Worm (Caenorhabditis elegans) whole organism, young adult: ENCODE results near the gene srxa-1.

Experiments used
- B0035.1 ChIP-seq: sonication (generic microtip); optimal IDR thresholded peaks from 2 replicates; lab custom pipeline; 2016; ENCODE audit warnings: missing genetic modification characterization, mild to moderate bottlenecking, missing compliant biosample characterization, missing genotype, missing genetic modification reagents
- B0336.3 ChIP-seq: fragments of 200-800 bp; sonication (Bioruptor generic); IDR thresholded peaks from 2 replicates; pipeline ENCODE4 v1.3.6; 2022; ENCODE audit warnings: missing genetic modification characterization, missing compliant biosample characterization
- C17E4.6 ChIP-seq: fragments of 200-800 bp; sonication (Bioruptor generic); IDR thresholded peaks from 2 replicates; pipeline ENCODE4 v1.3.6; 2022; ENCODE audit warnings: missing genetic modification reagents, missing genetic modification characterization, missing compliant biosample characterization
- F10E7.11 ChIP-seq: sonication (generic microtip); optimal IDR thresholded peaks from 2 replicates; lab custom pipeline; 2017; ENCODE audit warnings: mild to moderate bottlenecking, missing genetic modification characterization, moderate library complexity, missing compliant biosample characterization
- F33H1.4 ChIP-seq: fragments of 200-800 bp; sonication (Bioruptor generic); IDR thresholded peaks from 2 replicates; pipeline ENCODE4 v1.3.6; 2022; ENCODE audit warnings: missing genetic modification reagents, missing genetic modification characterization, missing compliant biosample characterization
- F37B4.10 ChIP-seq: fragments of 200-800 bp; sonication (Bioruptor generic); IDR thresholded peaks from 2 replicates; pipeline ENCODE4 v1.3.6; 2022; ENCODE audit warnings: missing genetic modification characterization, missing compliant biosample characterization
- F49E8.2 ChIP-seq: sonication (generic microtip); optimal IDR thresholded peaks from 3 replicates; lab custom pipeline; 2017; ENCODE audit warnings: missing genetic modification characterization, mild to moderate bottlenecking, missing compliant biosample characterization, antibody characterized with exemption, moderate library complexity; ENCODE audit not compliant: insufficient read depth
- F57C9.4 ChIP-seq: sonication (generic microtip); optimal IDR thresholded peaks from 2 replicates; lab custom pipeline; 2017; ENCODE audit warnings: mild to moderate bottlenecking, missing genetic modification characterization, missing compliant biosample characterization
- T07F8.4 ChIP-seq: sonication (generic microtip); optimal IDR thresholded peaks from 2 replicates; lab custom pipeline; 2016; ENCODE audit warnings: mild to moderate bottlenecking, missing genetic modification characterization, moderate library complexity, missing compliant biosample characterization
- ama-1 ChIP-seq, 3 experiments: fragments of 150-350 bp in 1 of 3; sonication (generic microtip) in 2 of 3; optimal IDR thresholded peaks; 2 replicates each; lab custom pipeline; 2014 to 2018; ENCODE audit warnings: missing biosample characterization in 2 of 3, missing genetic modification characterization in 2 of 3, missing genetic modification reagents in 2 of 3
- aptf-2 ChIP-seq: fragments of 200-800 bp; sonication (Bioruptor generic); conservative IDR thresholded peaks from 2 replicates; pipeline ENCODE4 v1.3.6; 2022; ENCODE audit warnings: missing genetic modification reagents, missing genetic modification characterization, missing compliant biosample characterization
- atf-7 ChIP-seq: sonication (generic microtip); optimal IDR thresholded peaks from 2 replicates; lab custom pipeline; 2017; ENCODE audit warnings: mild to moderate bottlenecking, missing genetic modification characterization, missing compliant biosample characterization
- athp-1 ChIP-seq: sonication (generic microtip); optimal IDR thresholded peaks from 2 replicates; lab custom pipeline; 2017; ENCODE audit warnings: mild to moderate bottlenecking, missing genetic modification characterization, missing compliant biosample characterization
- attf-3 ChIP-seq: fragments of 200-800 bp; sonication (Bioruptor generic); conservative IDR thresholded peaks from 2 replicates; pipeline ENCODE4 v1.3.6; 2022; ENCODE audit warnings: missing genetic modification reagents, missing genetic modification characterization, missing compliant biosample characterization
- chd-7 ChIP-seq: sonication (generic microtip); optimal IDR thresholded peaks from 2 replicates; lab custom pipeline; 2016; ENCODE audit warnings: mild to moderate bottlenecking, missing genetic modification characterization, moderate library complexity, missing compliant biosample characterization
- dpff-1 ChIP-seq: sonication (generic microtip); optimal IDR thresholded peaks from 2 replicates; lab custom pipeline; 2017; ENCODE audit warnings: mild to moderate bottlenecking, missing genetic modification characterization, missing compliant biosample characterization
- dpl-1 ChIP-seq: fragments of 150-350 bp; optimal IDR thresholded peaks from 2 replicates; lab custom pipeline; 2014; ENCODE audit warnings: missing biosample characterization, missing genetic modification reagents, missing genetic modification characterization
- egl-44 ChIP-seq: fragments of 200-800 bp; sonication (Bioruptor generic); IDR thresholded peaks from 2 replicates; pipeline ENCODE4 v1.3.6; 2022; ENCODE audit warnings: missing genetic modification reagents, missing genetic modification characterization, missing compliant biosample characterization
- fkh-3 ChIP-seq: sonication (generic microtip); optimal IDR thresholded peaks from 2 replicates; lab custom pipeline; 2016; ENCODE audit warnings: mild to moderate bottlenecking, missing genetic modification characterization, missing compliant biosample characterization
- gei-17 ChIP-seq: fragments of 200-800 bp; sonication (Bioruptor generic); optimal IDR thresholded peaks from 2 replicates; lab custom pipeline; 2018; ENCODE audit warnings: mild to moderate bottlenecking, missing genetic modification characterization, missing compliant biosample characterization
- him-1 ChIP-seq: sonication (generic microtip); optimal IDR thresholded peaks from 2 replicates; lab custom pipeline; 2016; ENCODE audit warnings: missing genotype, missing genetic modification reagents, missing genetic modification characterization, missing compliant biosample characterization
- hmg-1.2 ChIP-seq: fragments of 200-800 bp; sonication (Bioruptor generic); IDR thresholded peaks from 2 replicates; pipeline ENCODE4 v1.3.6; 2022; ENCODE audit warnings: missing genetic modification reagents, missing genetic modification characterization, missing compliant biosample characterization
- lin-35 ChIP-seq, 3 experiments: fragments of 150-350 bp in 2 of 3; sonication (generic microtip) in 1 of 3; optimal IDR thresholded peaks; 2 replicates each; lab custom pipeline; 2014 to 2018; ENCODE audit warnings: missing biosample characterization in 3 of 3, missing genetic modification characterization in 3 of 3, missing genetic modification reagents in 3 of 3
- lin-40 ChIP-seq: sonication (generic microtip); optimal IDR thresholded peaks from 2 replicates; lab custom pipeline; 2016; ENCODE audit warnings: missing genetic modification characterization, mild to moderate bottlenecking, missing compliant biosample characterization, missing genotype, missing genetic modification reagents
- lsl-1 ChIP-seq: fragments of 200-800 bp; sonication (Bioruptor generic); optimal IDR thresholded peaks from 2 replicates; lab custom pipeline; 2018; ENCODE audit warnings: mild to moderate bottlenecking, missing genetic modification characterization, moderate library complexity, missing compliant biosample characterization
- madf-10 ChIP-seq: sonication (generic microtip); optimal IDR thresholded peaks from 2 replicates; lab custom pipeline; 2016; ENCODE audit warnings: mild to moderate bottlenecking, missing genetic modification characterization, missing compliant biosample characterization
- mcd-1 ChIP-seq: fragments of 200-800 bp; sonication (Bioruptor generic); IDR thresholded peaks from 2 replicates; pipeline ENCODE4 v1.3.6; 2022; ENCODE audit warnings: missing genetic modification reagents, missing genetic modification characterization, missing compliant biosample characterization
- nfya-1 ChIP-seq: sonication (generic microtip); optimal IDR thresholded peaks from 2 replicates; lab custom pipeline; 2017; ENCODE audit warnings: antibody characterized with exemption, missing compliant biosample characterization, missing genetic modification characterization, borderline replicate concordance; ENCODE audit not compliant: insufficient read depth
- nfya-2 ChIP-seq: fragments of 200-800 bp; sonication (Bioruptor generic); IDR thresholded peaks from 2 replicates; pipeline ENCODE4 v1.3.6; 2022; ENCODE audit warnings: missing genetic modification reagents, missing genetic modification characterization, missing compliant biosample characterization
- nhr-90 ChIP-seq: sonication (generic microtip); optimal IDR thresholded peaks from 2 replicates; lab custom pipeline; 2016; ENCODE audit warnings: missing genotype, mild to moderate bottlenecking, missing genetic modification characterization, missing compliant biosample characterization
- rcor-1 ChIP-seq: fragments of 200-800 bp; sonication (Bioruptor generic); IDR thresholded peaks from 2 replicates; pipeline ENCODE4 v1.3.6; 2022; ENCODE audit warnings: missing genetic modification reagents, missing genetic modification characterization, missing compliant biosample characterization
- rec-8 ChIP-seq, 2 experiments: sonication (generic microtip); optimal IDR thresholded peaks; 2 replicates each; lab custom pipeline; 2016; ENCODE audit warnings: mild to moderate bottlenecking in 2 of 2, missing genetic modification characterization in 2 of 2, missing genetic modification reagents in 2 of 2, missing genotype in 2 of 2, missing biosample characterization in 1 of 2, missing compliant biosample characterization in 1 of 2, moderate library complexity in 1 of 2
- snpc-3.4 ChIP-seq: sonication (generic microtip); optimal IDR thresholded peaks from 2 replicates; lab custom pipeline; 2017; ENCODE audit warnings: missing genetic modification characterization, mild to moderate bottlenecking, missing compliant biosample characterization, antibody characterized with exemption, moderate library complexity, missing genotype, missing genetic modification reagents
- tbx-9 ChIP-seq: sonication (generic microtip); optimal IDR thresholded peaks from 2 replicates; lab custom pipeline; 2016; ENCODE audit warnings: borderline replicate concordance, missing genetic modification characterization, inconsistent platforms, missing compliant biosample characterization
- tlf-1 ChIP-seq: fragments of 200-800 bp; sonication (Bioruptor generic); optimal IDR thresholded peaks from 2 replicates; lab custom pipeline; 2018; ENCODE audit warnings: mild to moderate bottlenecking, missing genetic modification characterization, missing compliant biosample characterization
- zfh-2 ChIP-seq: fragments of 200-800 bp; sonication (Bioruptor generic); conservative IDR thresholded peaks from 2 replicates; pipeline ENCODE4 v1.3.6; 2022; ENCODE audit warnings: missing genetic modification reagents, missing genetic modification characterization, missing compliant biosample characterization
- ztf-18 ChIP-seq: sonication (generic microtip); optimal IDR thresholded peaks from 2 replicates; lab custom pipeline; 2016; ENCODE audit warnings: missing genotype, mild to moderate bottlenecking, missing genetic modification characterization, missing compliant biosample characterization
- ztf-22 ChIP-seq: fragments of 200-800 bp; sonication (Bioruptor generic); optimal IDR thresholded peaks from 2 replicates; lab custom pipeline; 2018; ENCODE audit warnings: mild to moderate bottlenecking, missing genetic modification characterization, moderate library complexity, missing compliant biosample characterization
- ztf-6 ChIP-seq: fragments of 200-800 bp; sonication (Bioruptor generic); IDR thresholded peaks from 2 replicates; pipeline ENCODE4 v1.3.6; 2022; ENCODE audit warnings: missing genetic modification reagents, missing genetic modification characterization, missing compliant biosample characterization

The srxa-1 gene

DNA sequence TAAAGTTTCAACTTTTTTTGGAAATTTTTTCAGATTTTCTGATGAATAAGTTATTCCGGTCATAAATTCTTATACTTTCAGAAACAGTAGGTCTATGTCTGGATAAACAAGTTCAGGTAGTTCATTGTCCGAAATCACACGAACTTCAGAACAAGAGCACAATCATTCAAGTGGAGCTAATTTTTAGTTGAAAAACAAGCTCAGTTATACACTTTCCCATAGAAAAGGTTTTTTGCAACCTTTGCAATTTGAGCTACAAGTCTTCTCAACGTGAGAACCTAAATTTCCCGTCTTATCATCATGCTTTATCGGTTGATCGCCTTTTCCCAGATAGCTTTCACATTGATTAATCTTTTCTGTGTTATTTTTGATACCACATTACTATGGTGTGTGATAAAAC lies at the start of gene srxa-1:
TSS of gene srxa-1 (plus strand) at position 301 of the 400 bp plus-strand sequence.
- TF ChIP-seq attf-3 (GFP tag; lab: Robert Waterston, UW) = no peak
- no peak for TF ChIP-seq him-1 (tag; lab: Kevin White, UChicago)
- no peak for TF ChIP-seq snpc-3.4 (tag; lab: Kevin White, UChicago)
- TF ChIP-seq tbx-9 (tag; lab: Kevin White, UChicago) = no peak
- no peak for TF ChIP-seq nfya-2 (GFP tag; lab: Robert Waterston, UW)
- no peak for TF ChIP-seq T07F8.4 (tag; lab: Kevin White, UChicago)
- TF ChIP-seq nfya-1 (tag; lab: Kevin White, UChicago) = no peak
- no peak for TF ChIP-seq gei-17 (GFP tag; lab: Kevin White, UChicago)
- TF ChIP-seq mcd-1 = no peak
- TF ChIP-seq fkh-3 (tag; lab: Kevin White, UChicago) = no peak
- TF ChIP-seq B0336.3 (GFP tag; lab: Robert Waterston, UW) = no peak
- no peak for TF ChIP-seq rec-8 (tag; optimal IDR thresholded peaks at IDR 0.05; lab: Kevin White, UChicago)
- TF ChIP-seq egl-44 = no peak
- TF ChIP-seq F10E7.11 = no peak
- no peak for TF ChIP-seq lin-35 (GFP tag; optimal IDR thresholded peaks at IDR 0.05; lab: Kevin White, UChicago)
- TF ChIP-seq B0035.1 = no peak
- TF ChIP-seq ama-1 (optimal IDR thresholded peaks at IDR 0.05; lab: Kevin White, UChicago) = no peak
- no peak for TF ChIP-seq ama-1 (GFP tag; optimal IDR thresholded peaks at IDR 0.05; lab: Kevin White, UChicago)
- no peak for TF ChIP-seq lsl-1 (GFP tag; lab: Kevin White, UChicago)
- TF ChIP-seq, all 124 proteins: peak for 0

DNA sequence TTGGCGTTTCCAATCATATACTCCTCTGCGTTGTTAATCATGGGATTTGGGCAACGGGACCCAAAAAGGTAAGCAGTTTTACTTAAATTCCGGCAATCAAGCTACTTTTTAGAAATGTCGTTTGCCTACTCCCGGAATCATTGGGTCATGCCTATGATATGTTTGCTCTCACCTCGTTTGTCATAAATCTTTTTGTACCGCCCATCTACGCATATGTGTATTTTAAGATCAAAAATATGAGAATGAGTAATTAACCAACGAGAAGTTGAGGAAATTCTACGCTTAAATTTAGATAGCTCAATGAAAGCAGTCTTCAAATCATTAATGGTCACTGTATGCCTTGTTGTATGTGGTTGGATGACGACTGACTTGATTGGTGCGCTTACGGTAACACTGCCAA lies 49.6 kb upstream of the srxa-1 start:
- no peak for TF ChIP-seq C17E4.6 (GFP tag; lab: Robert Waterston, UW)
- TF ChIP-seq F37B4.10 (GFP tag; lab: Robert Waterston, UW) = no peak
- TF ChIP-seq nhr-90 (tag; lab: Kevin White, UChicago) = no peak
- no peak for TF ChIP-seq F57C9.4
- TF ChIP-seq nfya-1 (tag; lab: Kevin White, UChicago) = no peak
- no peak for TF ChIP-seq atf-7 (tag; lab: Kevin White, UChicago)
- no peak for TF ChIP-seq gei-17 (GFP tag; lab: Kevin White, UChicago)
- TF ChIP-seq dpff-1 (tag; lab: Kevin White, UChicago) = no peak
- no peak for TF ChIP-seq zfh-2
- TF ChIP-seq tlf-1 (GFP tag; lab: Kevin White, UChicago) = no peak
- no peak for TF ChIP-seq him-1 (tag; lab: Kevin White, UChicago)
- no peak for TF ChIP-seq ztf-18
- TF ChIP-seq fkh-3 (tag; lab: Kevin White, UChicago) = no peak
- TF ChIP-seq athp-1 (tag; lab: Kevin White, UChicago) = no peak
- TF ChIP-seq lin-40 (tag; lab: Kevin White, UChicago) = no peak
- no peak for TF ChIP-seq chd-7 (tag; lab: Kevin White, UChicago)
- TF ChIP-seq ztf-6 (GFP tag; lab: Robert Waterston, UW) = no peak
- no peak for TF ChIP-seq F33H1.4
- TF ChIP-seq, all 124 proteins: peak for 0

DNA sequence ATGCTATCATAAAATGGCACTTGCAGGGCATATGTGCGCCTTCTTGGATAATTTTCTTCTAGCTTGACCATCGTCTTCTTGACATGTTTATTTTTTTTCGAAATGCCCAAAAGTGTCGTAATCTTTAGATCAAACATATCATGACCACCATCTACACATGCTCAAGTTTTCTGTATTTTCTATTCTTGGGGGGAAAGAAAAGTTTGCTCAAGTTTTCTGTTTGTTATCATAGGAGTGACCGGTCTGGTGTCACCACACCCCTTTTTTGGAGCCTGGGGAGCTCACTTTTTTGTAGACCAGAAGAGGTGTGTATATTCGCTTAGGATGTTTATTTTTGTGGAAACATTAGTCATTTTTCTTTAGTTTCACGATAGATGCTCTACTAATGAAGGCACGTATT lies 46.5 kb upstream of the srxa-1 start, which contains the start of gene klf-2:
TSS of gene klf-2 (plus strand) at position 301 of the 400 bp plus-strand sequence.
- TF ChIP-seq aptf-2 (GFP tag; lab: Robert Waterston, UW) = no peak
- no peak for TF ChIP-seq ztf-18
- no peak for TF ChIP-seq rcor-1
- TF ChIP-seq gei-17 (GFP tag; lab: Kevin White, UChicago) = no peak
- no peak for TF ChIP-seq dpl-1 (GFP tag; lab: Kevin White, UChicago)
- no peak for TF ChIP-seq madf-10
- TF ChIP-seq ztf-22 (GFP tag; lab: Kevin White, UChicago) = no peak
- no peak for TF ChIP-seq hmg-1.2 (GFP tag; lab: Robert Waterston, UW)
- no peak for TF ChIP-seq ama-1 (optimal IDR thresholded peaks at IDR 0.05; lab: Kevin White, UChicago)
- no peak for TF ChIP-seq ama-1 (GFP tag; optimal IDR thresholded peaks at IDR 0.05; lab: Kevin White, UChicago)
- no peak for TF ChIP-seq F49E8.2 (tag; lab: Kevin White, UChicago)
- TF ChIP-seq B0336.3 (GFP tag; lab: Robert Waterston, UW) = no peak
